Worm (Caenorhabditis elegans): Measurements from ENCODE around the gene mrps-9.

- no peak for TF ChIP-seq C08G9.2 (tag; optimal IDR thresholded peaks at IDR 0.05)
- no peak for TF ChIP-seq nhr-232 (tag; optimal IDR thresholded peaks at IDR 0.05)
- TF ChIP-seq pqm-1 (tag; optimal IDR thresholded peaks at IDR 0.05): no peak
- no peak for TF ChIP-seq ceh-14 (tag; optimal IDR thresholded peaks at IDR 0.05)
Observed at ce11 chrIII:8271676-8272225, 5.9 kb downstream of the mrps-9 start, which contains the start of the genes mps-4 and F09G8.10.
